Fruit fly (Drosophila melanogaster) whole organism, embryonic: ENCODE data around the gene CG34268.

Experiments used
- Abd-B ChIP-seq: fragments of 200-800 bp; sonication (Bioruptor generic); optimal IDR thresholded peaks from 2 replicates; lab custom pipeline; 2018; ENCODE audit warnings: missing biosample characterization, mild to moderate bottlenecking, missing genetic modification characterization, moderate library complexity
- B-H2 ChIP-seq: fragments of 200-800 bp; sonication (Bioruptor generic); optimal IDR thresholded peaks from 2 replicates; lab custom pipeline; 2018; ENCODE audit warnings: missing biosample characterization, mild to moderate bottlenecking, missing genetic modification characterization
- C15 ChIP-seq: fragments of 200-800 bp; sonication (Bioruptor generic); IDR thresholded peaks from 3 replicates; pipeline ENCODE4 v1.3.6; 2022; ENCODE audit warnings: missing biosample characterization, missing genetic modification characterization
- CG10654 ChIP-seq: fragments of 200-800 bp; sonication (Bioruptor generic); optimal IDR thresholded peaks from 2 replicates; lab custom pipeline; 2016; ENCODE audit warnings: missing biosample characterization, missing genetic modification characterization
- CG10979 ChIP-seq: fragments of 200-800 bp; sonication (Bioruptor generic); optimal IDR thresholded peaks from 2 replicates; lab custom pipeline; 2018; ENCODE audit warnings: missing biosample characterization, mild to moderate bottlenecking, missing genetic modification characterization, moderate library complexity
- CG1233 ChIP-seq: fragments of 200-800 bp; sonication (Bioruptor generic); optimal IDR thresholded peaks from 4 replicates; lab custom pipeline; 2018; ENCODE audit warnings: missing biosample characterization, mild to moderate bottlenecking, missing genetic modification characterization
- CG12391 ChIP-seq: fragments of 200-800 bp; sonication (Bioruptor generic); optimal IDR thresholded peaks from 3 replicates; lab custom pipeline; 2018; ENCODE audit warnings: missing biosample characterization, mild to moderate bottlenecking, missing genetic modification characterization, moderate library complexity
- CG12744 ChIP-seq: fragments of 200-800 bp; sonication (Bioruptor generic); optimal IDR thresholded peaks from 2 replicates; lab custom pipeline; 2016; ENCODE audit warnings: missing biosample characterization, missing genetic modification characterization
- CG13123 ChIP-seq: fragments of 200-800 bp; sonication (Bioruptor generic); optimal IDR thresholded peaks from 2 replicates; lab custom pipeline; 2016; ENCODE audit warnings: missing biosample characterization, missing genetic modification characterization
- CG13775 ChIP-seq: fragments of 200-800 bp; sonication (Bioruptor generic); optimal IDR thresholded peaks from 3 replicates; lab custom pipeline; 2017; ENCODE audit warnings: missing biosample characterization, mild to moderate bottlenecking, missing genetic modification characterization
- CG15269 ChIP-seq: fragments of 200-800 bp; sonication (Bioruptor generic); optimal IDR thresholded peaks from 2 replicates; lab custom pipeline; 2018; ENCODE audit warnings: missing biosample characterization, mild to moderate bottlenecking, missing genetic modification characterization, moderate library complexity
- CG17359 ChIP-seq: fragments of 200-800 bp; sonication (Bioruptor generic); optimal IDR thresholded peaks from 3 replicates; lab custom pipeline; 2018; ENCODE audit warnings: missing biosample characterization, mild to moderate bottlenecking, missing genetic modification characterization, moderate library complexity
- CG17385 ChIP-seq: fragments of 200-800 bp; sonication (Bioruptor generic); optimal IDR thresholded peaks from 3 replicates; lab custom pipeline; 2018; ENCODE audit warnings: missing biosample characterization, mild to moderate bottlenecking, missing genetic modification characterization
- CG31441 ChIP-seq: fragments of 200-800 bp; sonication (Bioruptor generic); IDR thresholded peaks from 2 replicates; pipeline ENCODE4 v1.3.6; 2022; ENCODE audit warnings: missing biosample characterization, missing genetic modification characterization
- CG32767 ChIP-seq: fragments of 200-800 bp; sonication (Bioruptor generic); IDR thresholded peaks from 2 replicates; pipeline ENCODE4 v1.3.6; 2022; ENCODE audit warnings: missing biosample characterization, missing genetic modification characterization
- CG33557 ChIP-seq: fragments of 200-800 bp; sonication (Bioruptor generic); optimal IDR thresholded peaks from 2 replicates; lab custom pipeline; 2019; ENCODE audit warnings: missing biosample characterization, mild to moderate bottlenecking, missing genetic modification characterization, moderate library complexity
- CG3847 ChIP-seq: fragments of 200-800 bp; sonication (Bioruptor generic); IDR thresholded peaks from 2 replicates; pipeline ENCODE4 v1.3.6; 2022; ENCODE audit warnings: missing biosample characterization, missing genetic modification characterization
- CG4707 ChIP-seq: fragments of 200-800 bp; sonication (Bioruptor generic); optimal IDR thresholded peaks from 2 replicates; lab custom pipeline; 2018; ENCODE audit warnings: missing biosample characterization, mild to moderate bottlenecking, missing genetic modification characterization, moderate library complexity
- CG6272 ChIP-seq: fragments of 200-800 bp; sonication (Bioruptor generic); IDR thresholded peaks from 2 replicates; pipeline ENCODE4 v1.3.6; 2022; ENCODE audit warnings: missing biosample characterization, missing genetic modification characterization
- CG6689 ChIP-seq: fragments of 200-800 bp; sonication (Bioruptor generic); IDR thresholded peaks from 2 replicates; pipeline ENCODE4 v1.3.6; 2022; ENCODE audit warnings: missing biosample characterization, missing genetic modification characterization
- CG6765 ChIP-seq: fragments of 200-800 bp; sonication (Bioruptor generic); optimal IDR thresholded peaks from 3 replicates; lab custom pipeline; 2017; ENCODE audit warnings: missing biosample characterization, mild to moderate bottlenecking, missing genetic modification characterization
- Deaf1 ChIP-seq: fragments of 200-800 bp; optimal IDR thresholded peaks from 3 replicates; lab custom pipeline; 2019; ENCODE audit warnings: missing biosample characterization, mild to moderate bottlenecking, missing genetic modification characterization, moderate library complexity
- Dek ChIP-seq: fragments of 200-800 bp; sonication (Bioruptor generic); optimal IDR thresholded peaks from 3 replicates; lab custom pipeline; 2019; ENCODE audit warnings: missing biosample characterization, mild to moderate bottlenecking, missing genetic modification characterization, moderate library complexity
- HLH54F ChIP-seq: fragments of 200-800 bp; sonication (Bioruptor generic); optimal IDR thresholded peaks from 3 replicates; lab custom pipeline; 2016; ENCODE audit warnings: missing biosample characterization, missing genetic modification characterization
- Hand ChIP-seq: fragments of 200-800 bp; sonication (Bioruptor generic); optimal IDR thresholded peaks from 2 replicates; lab custom pipeline; 2017; ENCODE audit warnings: mild to moderate bottlenecking, missing biosample characterization, missing genetic modification reagents, missing genetic modification characterization
- Hmr ChIP-seq: fragments of 200-800 bp; sonication (Bioruptor generic); optimal IDR thresholded peaks from 3 replicates; lab custom pipeline; 2017; ENCODE audit warnings: mild to moderate bottlenecking, missing biosample characterization, missing genetic modification reagents, missing genetic modification characterization
- Hsf ChIP-seq: fragments of 200-800 bp; sonication (Bioruptor generic); optimal IDR thresholded peaks from 3 replicates; lab custom pipeline; 2016; ENCODE audit warnings: missing biosample characterization, missing genetic modification characterization
- Meics ChIP-seq: fragments of 200-800 bp; sonication (Bioruptor generic); optimal IDR thresholded peaks from 2 replicates; lab custom pipeline; 2017; ENCODE audit warnings: missing biosample characterization, mild to moderate bottlenecking, missing genetic modification characterization
- Nf-YC ChIP-seq: fragments of 200-800 bp; optimal IDR thresholded peaks from 3 replicates; lab custom pipeline; 2019; ENCODE audit warnings: missing biosample characterization, mild to moderate bottlenecking, missing genetic modification characterization, moderate library complexity
- Optix ChIP-seq: fragments of 200-800 bp; sonication (Bioruptor generic); IDR thresholded peaks from 3 replicates; pipeline ENCODE4 v1.3.6; 2022; ENCODE audit warnings: missing biosample characterization, missing genetic modification characterization
- ara ChIP-seq: fragments of 200-800 bp; sonication (Bioruptor generic); IDR thresholded peaks from 2 replicates; pipeline ENCODE4 v1.3.6; 2022; ENCODE audit warnings: missing biosample characterization, missing genetic modification characterization
- ase ChIP-seq: fragments of 200-800 bp; sonication (Bioruptor generic); IDR thresholded peaks from 3 replicates; pipeline ENCODE4 v1.3.6; 2022; ENCODE audit warnings: missing biosample characterization, missing genetic modification characterization
- az2 ChIP-seq: fragments of 200-800 bp; sonication (Bioruptor generic); optimal IDR thresholded peaks from 3 replicates; lab custom pipeline; 2016; ENCODE audit warnings: missing biosample characterization, missing genetic modification characterization
- bigmax ChIP-seq: fragments of 200-800 bp; sonication (Bioruptor generic); optimal IDR thresholded peaks from 2 replicates; lab custom pipeline; 2018; ENCODE audit warnings: missing biosample characterization, mild to moderate bottlenecking, missing genetic modification characterization
- bsh ChIP-seq, 2 experiments: fragments of 200-800 bp; sonication (Bioruptor generic); optimal IDR thresholded peaks; 2 replicates each; lab custom pipeline; 2017 to 2018; ENCODE audit warnings: mild to moderate bottlenecking in 2 of 2, missing biosample characterization in 2 of 2, missing genetic modification characterization in 2 of 2, moderate library complexity in 1 of 2
- cas ChIP-seq: fragments of 200-800 bp; sonication (Bioruptor generic); IDR thresholded peaks from 2 replicates; pipeline ENCODE4 v1.3.6; 2022; ENCODE audit warnings: missing biosample characterization, missing genetic modification characterization
- chinmo ChIP-seq: fragments of 200-800 bp; sonication (Bioruptor generic); IDR thresholded peaks from 4 replicates; pipeline ENCODE4 v1.3.6; 2022; ENCODE audit warnings: missing biosample characterization, missing genetic modification characterization; ENCODE audit not compliant: partially characterized antibody
- danr ChIP-seq: fragments of 200-800 bp; sonication (Bioruptor generic); IDR thresholded peaks from 2 replicates; pipeline ENCODE4 v1.3.6; 2022; ENCODE audit warnings: missing biosample characterization, missing genetic modification characterization
- esg ChIP-seq: fragments of 200-800 bp; sonication (Bioruptor generic); conservative IDR thresholded peaks from 2 replicates; pipeline ENCODE4 v1.3.6; 2022; ENCODE audit warnings: missing biosample characterization, missing genetic modification characterization
- eve ChIP-seq, 2 experiments: fragments of >200 bp; optimal IDR thresholded peaks; 2 replicates each; lab custom pipeline; 2017; ENCODE audit warnings: missing biosample characterization in 2 of 2, missing genetic modification characterization in 2 of 2
- ftz-f1 ChIP-seq: fragments of 200-800 bp; sonication (Bioruptor generic); optimal IDR thresholded peaks from 2 replicates; lab custom pipeline; 2016; ENCODE audit warnings: missing biosample characterization, missing genetic modification characterization
- gt ChIP-seq: fragments of 200-800 bp; sonication (Bioruptor generic); IDR thresholded peaks from 2 replicates; pipeline ENCODE4 v1.3.6; 2022; ENCODE audit warnings: missing biosample characterization, missing genetic modification characterization
- kah ChIP-seq: fragments of 200-800 bp; sonication (Bioruptor generic); optimal IDR thresholded peaks from 2 replicates; lab custom pipeline; 2018; ENCODE audit warnings: missing biosample characterization, mild to moderate bottlenecking, missing genetic modification characterization
- ken ChIP-seq: fragments of 200-800 bp; sonication (Bioruptor generic); IDR thresholded peaks from 3 replicates; pipeline ENCODE4 v1.3.6; 2022; ENCODE audit warnings: missing biosample characterization, missing genetic modification characterization
- mld ChIP-seq: fragments of 200-800 bp; sonication (Bioruptor generic); IDR thresholded peaks from 3 replicates; pipeline ENCODE4 v1.3.6; 2022; ENCODE audit warnings: missing biosample characterization, missing genetic modification characterization; ENCODE audit not compliant: partially characterized antibody
- oc ChIP-seq: fragments of 200-800 bp; sonication (Bioruptor generic); optimal IDR thresholded peaks from 2 replicates; lab custom pipeline; 2018; ENCODE audit warnings: missing biosample characterization, mild to moderate bottlenecking, missing genetic modification characterization, moderate library complexity
- otp ChIP-seq: fragments of 200-800 bp; sonication (Bioruptor generic); IDR thresholded peaks from 3 replicates; pipeline ENCODE4, ENCODE4 v1.3.6; 2022; ENCODE audit warnings: missing biosample characterization, missing genetic modification characterization
- psq ChIP-seq: fragments of 200-800 bp; sonication (Bioruptor generic); optimal IDR thresholded peaks from 2 replicates; lab custom pipeline; 2017; ENCODE audit warnings: missing biosample characterization, missing genetic modification characterization
- sob ChIP-seq: fragments of 200-800 bp; sonication (Bioruptor generic); IDR thresholded peaks from 2 replicates; pipeline ENCODE4 v1.3.6; 2022; ENCODE audit warnings: missing biosample characterization, missing genetic modification characterization
- tup ChIP-seq: fragments of 200-800 bp; sonication (Bioruptor generic); optimal IDR thresholded peaks from 2 replicates; lab custom pipeline; 2016; ENCODE audit warnings: missing biosample characterization, mild to moderate bottlenecking, missing genetic modification characterization, moderate library complexity
- unpg ChIP-seq: fragments of 200-800 bp; sonication (Bioruptor generic); optimal IDR thresholded peaks from 3 replicates; lab custom pipeline; 2018; ENCODE audit warnings: missing biosample characterization, mild to moderate bottlenecking, missing genetic modification characterization, moderate library complexity
- zfh2 ChIP-seq: fragments of 200-800 bp; sonication (Bioruptor generic); optimal IDR thresholded peaks from 2 replicates; lab custom pipeline; 2016; ENCODE audit warnings: missing biosample characterization, missing genetic modification characterization

CG34268 gene

dm6 chr3L:510823-511227 lies 10.1 kb downstream of the CG34268 start (continued):
- TF ChIP-seq psq (GFP tag; lab: Kevin White, UChicago): peak; percentile 78
- TF ChIP-seq Hsf (GFP tag; lab: Kevin White, UChicago): no peak
- TF ChIP-seq Dek: no peak
- TF ChIP-seq ase (GFP tag; lab: Robert Waterston, UW): no peak
- TF ChIP-seq bigmax (GFP tag; lab: Kevin White, UChicago): no peak
- no peak for TF ChIP-seq zfh2 (GFP tag; lab: Kevin White, UChicago)
- no peak for TF ChIP-seq CG12391
- TF ChIP-seq sob (GFP tag; lab: Robert Waterston, UW): peak; percentile 11; the same call in 1 of the 2 replicates
- TF ChIP-seq Optix (GFP tag; lab: Robert Waterston, UW): no peak
- TF ChIP-seq B-H2 (GFP tag; lab: Kevin White, UChicago): no peak
- TF ChIP-seq CG13123 (GFP tag; lab: Kevin White, UChicago): no peak
- TF ChIP-seq mld (GFP tag; lab: Robert Waterston, UW): no peak
- no peak for TF ChIP-seq danr (GFP tag; lab: Robert Waterston, UW)
- no peak for TF ChIP-seq CG6272
- no peak for TF ChIP-seq Abd-B (GFP tag; lab: Kevin White, UChicago)
- TF ChIP-seq HLH54F (GFP tag; lab: Kevin White, UChicago): no peak
- peak; percentile 23 for TF ChIP-seq CG17359 (tag; lab: Kevin White, UChicago)
- TF ChIP-seq Hand (GFP tag; lab: Kevin White, UChicago): no peak
- no peak for TF ChIP-seq gt
- TF ChIP-seq Nf-YC: peak; percentile 18
- TF ChIP-seq CG12744 (GFP tag; lab: Kevin White, UChicago): no peak
- TF ChIP-seq eve (GFP tag; optimal IDR thresholded peaks at IDR 0.05; lab: Kevin White, UChicago): no peak
- no peak for TF ChIP-seq CG1233 (GFP tag; lab: Kevin White, UChicago)
- no peak for TF ChIP-seq CG4707 (GFP tag; lab: Kevin White, UChicago)
- no peak for TF ChIP-seq CG31441 (GFP tag; lab: Robert Waterston, UW)
- peak; percentile 72 for TF ChIP-seq kah (GFP tag; lab: Kevin White, UChicago)
- TF ChIP-seq CG6765 (GFP tag; lab: Kevin White, UChicago): no peak
- no peak for TF ChIP-seq ken (GFP tag; lab: Robert Waterston, UW)
- no peak for TF ChIP-seq CG32767
- no peak for TF ChIP-seq CG10979 (tag; lab: Kevin White, UChicago)
- no peak for TF ChIP-seq ara (GFP tag; lab: Robert Waterston, UW)
- TF ChIP-seq CG15269: peak; percentile 43
- TF ChIP-seq unpg (GFP tag; lab: Kevin White, UChicago): no peak
- TF ChIP-seq tup (GFP tag; lab: Kevin White, UChicago): no peak
- peak; percentile 24 for TF ChIP-seq oc
- TF ChIP-seq az2 (GFP tag; lab: Kevin White, UChicago): no peak
- no peak for TF ChIP-seq CG10654 (GFP tag; lab: Kevin White, UChicago)
- TF ChIP-seq Hmr (GFP tag; lab: Kevin White, UChicago): peak; percentile 10
- TF ChIP-seq otp (GFP tag; lab: Robert Waterston, UW): peak; percentile 60; the same call in 2 of the 3 replicates
- peak; percentile 77; the same call in 2 of the 4 replicates for TF ChIP-seq chinmo (GFP tag; lab: Robert Waterston, UW)
- TF ChIP-seq CG17385 (GFP tag; lab: Kevin White, UChicago): no peak
- TF ChIP-seq CG13775: no peak
- TF ChIP-seq Deaf1 (tag; lab: Kevin White, UChicago): peak; percentile 76
- TF ChIP-seq CG3847 (GFP tag; lab: Robert Waterston, UW): no peak
- no peak for TF ChIP-seq bsh (GFP tag; optimal IDR thresholded peaks at IDR 0.05; lab: Kevin White, UChicago)
- no peak for TF ChIP-seq cas (GFP tag; lab: Robert Waterston, UW)
- TF ChIP-seq ftz-f1: peak; percentile 24
- no peak for TF ChIP-seq C15 (GFP tag; lab: Robert Waterston, UW)
- no peak for TF ChIP-seq CG6689 (GFP tag; lab: Robert Waterston, UW)
- TF ChIP-seq Meics (GFP tag; lab: Kevin White, UChicago): no peak
- TF ChIP-seq esg: no peak
- TF ChIP-seq CG33557 (GFP tag; lab: Kevin White, UChicago): no peak
